Worm (Caenorhabditis elegans) whole organism, mixed stage, embryonic: ENCODE measurements around the gene abu-9.

Experiments used
- M03D4.4 ChIP-seq: sonication (generic microtip); optimal IDR thresholded peaks from 2 replicates; lab custom pipeline; 2017; ENCODE audit warnings: mild to moderate bottlenecking, missing genetic modification characterization, missing compliant biosample characterization
- bed-3 ChIP-seq: fragments of 200-800 bp; sonication (Bioruptor generic); optimal IDR thresholded peaks from 3 replicates; lab custom pipeline; 2018; ENCODE audit warnings: mild to moderate bottlenecking, missing genetic modification characterization, moderate library complexity, missing compliant biosample characterization
- blmp-1 ChIP-seq: fragments of 150-350 bp; optimal IDR thresholded peaks from 2 replicates; lab custom pipeline; 2014; ENCODE audit warnings: missing biosample characterization, missing genetic modification characterization
- ceh-39 ChIP-seq: fragments of 150-350 bp; optimal IDR thresholded peaks from 2 replicates; lab custom pipeline; 2014; ENCODE audit warnings: missing biosample characterization, missing genetic modification characterization
- ceh-43 ChIP-seq: fragments of 200-800 bp; sonication (Bioruptor generic); optimal IDR thresholded peaks from 2 replicates; lab custom pipeline; 2018; ENCODE audit warnings: mild to moderate bottlenecking, missing genetic modification characterization, moderate library complexity, missing compliant biosample characterization
- ceh-83 ChIP-seq: fragments of 200-800 bp; sonication (Bioruptor generic); optimal IDR thresholded peaks from 2 replicates; lab custom pipeline; 2018; ENCODE audit warnings: mild to moderate bottlenecking, missing genetic modification characterization, missing compliant biosample characterization
- ces-1 ChIP-seq: fragments of 150-350 bp; optimal IDR thresholded peaks from 2 replicates; lab custom pipeline; 2014; ENCODE audit warnings: missing biosample characterization, missing genetic modification reagents, missing genetic modification characterization
- cnd-1 ChIP-seq: fragments of 200-800 bp; sonication (Bioruptor generic); optimal IDR thresholded peaks from 2 replicates; lab custom pipeline; 2018; ENCODE audit warnings: mild to moderate bottlenecking, missing genetic modification characterization, missing compliant biosample characterization
- drap-1 ChIP-seq: fragments of 200-800 bp; sonication (Bioruptor generic); optimal IDR thresholded peaks from 3 replicates; lab custom pipeline; 2018; ENCODE audit warnings: mild to moderate bottlenecking, missing genetic modification characterization, missing compliant biosample characterization
- elt-3 ChIP-seq: fragments of 150-350 bp; optimal IDR thresholded peaks from 2 replicates; lab custom pipeline; 2014; ENCODE audit warnings: missing biosample characterization, missing genetic modification characterization
- flh-1 ChIP-seq: fragments of 200-800 bp; sonication (Bioruptor generic); optimal IDR thresholded peaks from 2 replicates; lab custom pipeline; 2018; ENCODE audit warnings: mild to moderate bottlenecking, missing genetic modification characterization, moderate library complexity, missing compliant biosample characterization
- hlh-1 ChIP-seq: fragments of 150-350 bp; optimal IDR thresholded peaks from 2 replicates; lab custom pipeline; 2014; ENCODE audit warnings: missing biosample characterization, missing genetic modification reagents, missing genetic modification characterization
- lin-13 ChIP-seq: fragments of 150-350 bp; optimal IDR thresholded peaks from 2 replicates; lab custom pipeline; 2014; ENCODE audit warnings: missing biosample characterization, missing genetic modification characterization
- lin-32 ChIP-seq: fragments of 200-800 bp; sonication (Bioruptor generic); optimal IDR thresholded peaks from 2 replicates; lab custom pipeline; 2018; ENCODE audit warnings: mild to moderate bottlenecking, missing genetic modification characterization, missing compliant biosample characterization
- lsy-2 ChIP-seq: fragments of 150-350 bp; optimal IDR thresholded peaks from 2 replicates; lab custom pipeline; 2014; ENCODE audit warnings: missing biosample characterization, missing genetic modification characterization
- mab-5 ChIP-seq: fragments of 150-350 bp; optimal IDR thresholded peaks from 2 replicates; lab custom pipeline; 2014; ENCODE audit warnings: missing biosample characterization, missing genetic modification characterization
- mep-1 ChIP-seq: fragments of 150-350 bp; optimal IDR thresholded peaks from 2 replicates; lab custom pipeline; 2017; ENCODE audit warnings: missing biosample characterization, missing genetic modification reagents, missing genetic modification characterization, inconsistent platforms
- mls-2 ChIP-seq: sonication (generic microtip); optimal IDR thresholded peaks from 2 replicates; lab custom pipeline; 2016; ENCODE audit warnings: mild to moderate bottlenecking, missing genetic modification characterization, moderate library complexity, missing compliant biosample characterization
- nhr-12 ChIP-seq: fragments of 150-350 bp; optimal IDR thresholded peaks from 2 replicates; lab custom pipeline; 2014; ENCODE audit warnings: missing biosample characterization, missing genetic modification characterization
- nhr-2 ChIP-seq: fragments of 150-350 bp; optimal IDR thresholded peaks from 2 replicates; lab custom pipeline; 2014; ENCODE audit warnings: missing biosample characterization, missing genetic modification characterization
- nhr-237 ChIP-seq: fragments of 150-350 bp; optimal IDR thresholded peaks from 2 replicates; lab custom pipeline; 2014; ENCODE audit warnings: missing biosample characterization, missing genetic modification characterization
- nhr-28 ChIP-seq: fragments of 150-350 bp; optimal IDR thresholded peaks from 2 replicates; lab custom pipeline; 2014; ENCODE audit warnings: missing biosample characterization, missing genetic modification characterization
- nhr-76 ChIP-seq: sonication (generic microtip); optimal IDR thresholded peaks from 2 replicates; lab custom pipeline; 2017; ENCODE audit warnings: missing biosample characterization, missing genetic modification characterization
- sem-2 ChIP-seq: fragments of 200-800 bp; sonication (Bioruptor generic); optimal IDR thresholded peaks from 2 replicates; lab custom pipeline; 2018; ENCODE audit warnings: mild to moderate bottlenecking, missing genetic modification characterization, missing compliant biosample characterization
- snpc-4 ChIP-seq: fragments of 150-350 bp; optimal IDR thresholded peaks from 2 replicates; lab custom pipeline; 2014; ENCODE audit warnings: missing biosample characterization, missing genetic modification characterization
- sptf-1 ChIP-seq: sonication (generic microtip); optimal IDR thresholded peaks from 2 replicates; lab custom pipeline; 2017; ENCODE audit warnings: mild to moderate bottlenecking, missing genetic modification characterization, moderate library complexity, missing compliant biosample characterization
- unc-120 ChIP-seq: sonication (generic microtip); optimal IDR thresholded peaks from 2 replicates; lab custom pipeline; 2017; ENCODE audit warnings: missing genetic modification characterization, missing compliant biosample characterization; ENCODE audit not compliant: poor library complexity, severe bottlenecking
- unc-39 ChIP-seq: fragments of 150-350 bp; optimal IDR thresholded peaks from 2 replicates; lab custom pipeline; 2014; ENCODE audit warnings: missing biosample characterization, missing genetic modification characterization
- unc-62 ChIP-seq: fragments of 150-350 bp; optimal IDR thresholded peaks from 2 replicates; lab custom pipeline; 2014; ENCODE audit warnings: missing biosample characterization, missing genetic modification reagents, missing genetic modification characterization

Gene abu-9

ce11 chrX:8297333-8297732, 24.6 kb upstream of the abu-9 start:
- TF ChIP-seq unc-39 (tag; lab: Kevin White, UChicago) (no peak), cnd-1 (no peak), lsy-2 (tag; lab: Kevin White, UChicago) (no peak), unc-120 (tag; lab: Kevin White, UChicago) (no peak), lin-13 (no peak), blmp-1 (tag; lab: Kevin White, UChicago) (no peak), mab-5 (tag; lab: Kevin White, UChicago) (no peak), unc-62 (GFP tag; lab: Kevin White, UChicago) (no peak), mep-1 (tag; lab: Kevin White, UChicago) (no peak), sem-2 (GFP tag; lab: Kevin White, UChicago) (no peak), ceh-83 (no peak), bed-3 (GFP tag; lab: Kevin White, UChicago) (no peak), elt-3 (tag; lab: Kevin White, UChicago) (no peak), nhr-12 (tag; lab: Kevin White, UChicago) (no peak), hlh-1 (tag; lab: Kevin White, UChicago) (no peak), ceh-43 (GFP tag; lab: Kevin White, UChicago) (no peak), nhr-2 (tag; lab: Kevin White, UChicago) (no peak), ces-1 (GFP tag; lab: Kevin White, UChicago) (no peak), drap-1 (GFP tag; lab: Kevin White, UChicago) (no peak)

ce11 chrX:8299554-8299953, 22.4 kb upstream of the abu-9 start, which contains the start of gene ced-13:
Gene ced-13 (minus strand): TSS chrX:8299654.
- TF ChIP-seq nhr-237 (tag; lab: Kevin White, UChicago) (no peak), drap-1 (GFP tag; lab: Kevin White, UChicago) (no peak), bed-3 (GFP tag; lab: Kevin White, UChicago) (no peak), snpc-4 (no peak), mls-2 (no peak)

ce11 chrX:8302299-8302698, 19.6 kb upstream of the abu-9 start, which contains the start of gene inx-5:
Gene inx-5 (minus strand): TSS chrX:8302399.
- TF ChIP-seq M03D4.4 (tag; lab: Kevin White, UChicago): no peak
- TF ChIP-seq sem-2 (GFP tag; lab: Kevin White, UChicago): no peak
- no peak for TF ChIP-seq unc-39 (tag; lab: Kevin White, UChicago)
- no peak for TF ChIP-seq nhr-28 (tag; lab: Kevin White, UChicago)
- TF ChIP-seq nhr-237 (tag; lab: Kevin White, UChicago): no peak
- no peak for TF ChIP-seq ceh-39
- TF ChIP-seq lin-13: no peak
- no peak for TF ChIP-seq nhr-2 (tag; lab: Kevin White, UChicago)
- no peak for TF ChIP-seq sptf-1 (tag; lab: Kevin White, UChicago)
- no peak for TF ChIP-seq elt-3 (tag; lab: Kevin White, UChicago)
- TF ChIP-seq unc-120 (tag; lab: Kevin White, UChicago): no peak
- no peak for TF ChIP-seq mep-1 (tag; lab: Kevin White, UChicago)
- TF ChIP-seq blmp-1 (tag; lab: Kevin White, UChicago): no peak
- TF ChIP-seq flh-1 (GFP tag; lab: Kevin White, UChicago): no peak
- TF ChIP-seq nhr-12 (tag; lab: Kevin White, UChicago): no peak

ce11 chrX:8302803-8303202, 19.1 kb upstream of the abu-9 start:
- no peak for TF ChIP-seq mls-2
- no peak for TF ChIP-seq blmp-1 (tag; lab: Kevin White, UChicago)
- TF ChIP-seq unc-62 (GFP tag; lab: Kevin White, UChicago): no peak
- TF ChIP-seq nhr-237 (tag; lab: Kevin White, UChicago): no peak
- TF ChIP-seq elt-3 (tag; lab: Kevin White, UChicago): no peak
- no peak for TF ChIP-seq sptf-1 (tag; lab: Kevin White, UChicago)
- TF ChIP-seq lsy-2 (tag; lab: Kevin White, UChicago): no peak
- TF ChIP-seq sem-2 (GFP tag; lab: Kevin White, UChicago): no peak
- TF ChIP-seq nhr-76 (tag; lab: Kevin White, UChicago): no peak
- TF ChIP-seq lin-32 (GFP tag; lab: Kevin White, UChicago): no peak

- TF ChIP-seq cnd-1 (no peak), M03D4.4 (tag; lab: Kevin White, UChicago) (no peak), snpc-4 (no peak)
These were observed 14.3 kb upstream of the abu-9 start, which contains the start of gene R09F10.5 for ce11 chrX:8307600-8307999. Gene R09F10.5 (minus strand): TSS chrX:8307700.
